Fruit fly (Drosophila melanogaster) whole organism, embryonic: ENCODE data around the gene PIG-S.

Experiments
- CG10565 ChIP-seq: fragments of 200-800 bp; sonication (Bioruptor generic); optimal IDR thresholded peaks from 3 replicates; lab custom pipeline; 2016; ENCODE audit warnings: missing biosample characterization, mild to moderate bottlenecking, missing genetic modification characterization
- CG10654 ChIP-seq: fragments of 200-800 bp; sonication (Bioruptor generic); optimal IDR thresholded peaks from 2 replicates; lab custom pipeline; 2016; ENCODE audit warnings: missing biosample characterization, missing genetic modification characterization
- CG11085 ChIP-seq: fragments of 200-800 bp; sonication (Bioruptor generic); IDR thresholded peaks from 2 replicates; pipeline ENCODE4 v1.3.6; 2022; ENCODE audit warnings: missing biosample characterization, missing genetic modification characterization
- CG11695 ChIP-seq: fragments of 200-800 bp; sonication (Bioruptor generic); IDR thresholded peaks from 3 replicates; pipeline ENCODE4 v1.3.6; 2022; ENCODE audit warnings: missing biosample characterization, missing genetic modification characterization
- CG12942 ChIP-seq: fragments of 200-800 bp; sonication (Bioruptor generic); optimal IDR thresholded peaks from 3 replicates; lab custom pipeline; 2016; ENCODE audit warnings: missing biosample characterization, missing genetic modification characterization
- CG14014 ChIP-seq: fragments of 200-800 bp; sonication (Bioruptor generic); IDR thresholded peaks from 2 replicates; pipeline ENCODE4 v1.3.6; 2022; ENCODE audit warnings: missing biosample characterization, missing genetic modification characterization
- CG14667 ChIP-seq: fragments of 200-800 bp; sonication (Bioruptor generic); IDR thresholded peaks from 2 replicates; pipeline ENCODE4 v1.3.6; 2022; ENCODE audit warnings: missing biosample characterization, missing genetic modification characterization
- CG1529 ChIP-seq: fragments of 200-800 bp; sonication (Bioruptor generic); optimal IDR thresholded peaks from 3 replicates; lab custom pipeline; 2018; ENCODE audit warnings: missing biosample characterization, missing genetic modification characterization
- CG1602 ChIP-seq: fragments of 200-800 bp; sonication (Bioruptor generic); optimal IDR thresholded peaks from 3 replicates; lab custom pipeline; 2016; ENCODE audit warnings: missing biosample characterization, missing genetic modification characterization
- CG16813 ChIP-seq: fragments of 200-800 bp; sonication (Bioruptor generic); IDR thresholded peaks from 3 replicates; pipeline ENCODE4 v1.3.6; 2022; ENCODE audit warnings: missing biosample characterization, missing genetic modification characterization; ENCODE audit not compliant: partially characterized antibody
- CG17568 ChIP-seq: fragments of 200-800 bp; sonication (Bioruptor generic); optimal IDR thresholded peaks from 2 replicates; lab custom pipeline; 2018; ENCODE audit warnings: missing biosample characterization, mild to moderate bottlenecking, missing genetic modification characterization, moderate library complexity
- CG18764 ChIP-seq: fragments of 200-800 bp; sonication (Bioruptor generic); optimal IDR thresholded peaks from 3 replicates; lab custom pipeline; 2016; ENCODE audit warnings: missing biosample characterization, missing genetic modification characterization
- CG2120 ChIP-seq: fragments of 200-800 bp; sonication (Bioruptor generic); optimal IDR thresholded peaks from 3 replicates; lab custom pipeline; 2016; ENCODE audit warnings: missing biosample characterization, missing genetic modification characterization
- CG3065 ChIP-seq: fragments of 200-800 bp; sonication (Bioruptor generic); optimal IDR thresholded peaks from 2 replicates; lab custom pipeline; 2016; ENCODE audit warnings: missing biosample characterization, missing genetic modification characterization
- CG3281 ChIP-seq: fragments of 200-800 bp; sonication (Bioruptor generic); optimal IDR thresholded peaks from 3 replicates; lab custom pipeline; 2017; ENCODE audit warnings: missing biosample characterization, mild to moderate bottlenecking, missing genetic modification characterization
- CG3847 ChIP-seq: fragments of 200-800 bp; sonication (Bioruptor generic); IDR thresholded peaks from 2 replicates; pipeline ENCODE4 v1.3.6; 2022; ENCODE audit warnings: missing biosample characterization, missing genetic modification characterization
- CG4404 ChIP-seq: fragments of 200-800 bp; sonication (Bioruptor generic); IDR thresholded peaks from 2 replicates; pipeline ENCODE4 v1.3.6; 2022; ENCODE audit warnings: missing biosample characterization, missing genetic modification characterization
- CG4424 ChIP-seq: fragments of 200-800 bp; sonication (Bioruptor generic); optimal IDR thresholded peaks from 3 replicates; lab custom pipeline; 2016; ENCODE audit warnings: missing biosample characterization, missing genetic modification characterization
- CG6689 ChIP-seq: fragments of 200-800 bp; sonication (Bioruptor generic); IDR thresholded peaks from 2 replicates; pipeline ENCODE4 v1.3.6; 2022; ENCODE audit warnings: missing biosample characterization, missing genetic modification characterization
- CG6854 ChIP-seq: fragments of 200-800 bp; sonication (Bioruptor generic); optimal IDR thresholded peaks from 3 replicates; lab custom pipeline; 2017; ENCODE audit warnings: missing biosample characterization, mild to moderate bottlenecking, missing genetic modification characterization
- CG7839 ChIP-seq: fragments of 200-800 bp; sonication (Bioruptor generic); optimal IDR thresholded peaks from 3 replicates; lab custom pipeline; 2018; ENCODE audit warnings: missing biosample characterization, mild to moderate bottlenecking, missing genetic modification characterization, moderate library complexity
- CG8388 ChIP-seq: fragments of 200-800 bp; sonication (Bioruptor generic); optimal IDR thresholded peaks from 2 replicates; lab custom pipeline; 2019; ENCODE audit warnings: missing biosample characterization, mild to moderate bottlenecking, missing genetic modification characterization, moderate library complexity
- CG8924 ChIP-seq: fragments of 200-800 bp; optimal IDR thresholded peaks from 3 replicates; lab custom pipeline; 2019; ENCODE audit warnings: missing biosample characterization, mild to moderate bottlenecking, missing genetic modification characterization, moderate library complexity
- CkIIα-i1 ChIP-seq: fragments of 200-800 bp; sonication (Bioruptor generic); IDR thresholded peaks from 2 replicates; pipeline ENCODE4 v1.3.6; 2022; ENCODE audit warnings: missing biosample characterization, missing genetic modification characterization
- D ChIP-seq, 2 experiments: fragments of 200-800 bp in 1 of 2; fragments of >200 bp in 1 of 2; sonication (Bioruptor generic) in 1 of 2; optimal IDR thresholded peaks; 2 replicates in 1 of 2; 3 replicates in 1 of 2; lab custom pipeline; 2017; ENCODE audit warnings: mild to moderate bottlenecking in 1 of 2, missing biosample characterization in 1 of 2, missing genetic modification characterization in 1 of 2, missing genetic modification reagents in 1 of 2
- ERR ChIP-seq: fragments of 200-800 bp; sonication (Bioruptor generic); optimal IDR thresholded peaks from 2 replicates; lab custom pipeline; 2016; ENCODE audit warnings: missing biosample characterization, missing genetic modification characterization
- H15 ChIP-seq: fragments of 200-800 bp; sonication (Bioruptor generic); IDR thresholded peaks from 3 replicates; pipeline ENCODE4 v1.3.6; 2022; ENCODE audit warnings: missing biosample characterization, missing genetic modification characterization
- Lhr ChIP-seq: fragments of 200-800 bp; sonication (Bioruptor generic); optimal IDR thresholded peaks from 3 replicates; lab custom pipeline; 2017; ENCODE audit warnings: mild to moderate bottlenecking, missing biosample characterization, missing genetic modification reagents, missing genetic modification characterization
- Meics ChIP-seq: fragments of 200-800 bp; sonication (Bioruptor generic); optimal IDR thresholded peaks from 2 replicates; lab custom pipeline; 2017; ENCODE audit warnings: missing biosample characterization, mild to moderate bottlenecking, missing genetic modification characterization
- Mrtf ChIP-seq: fragments of 200-800 bp; sonication (Bioruptor generic); IDR thresholded peaks from 3 replicates; pipeline ENCODE4 v1.3.6; 2022; ENCODE audit warnings: missing biosample characterization, missing genetic modification characterization
- Nf-YA ChIP-seq: fragments of 200-800 bp; sonication (Bioruptor generic); IDR thresholded peaks from 2 replicates; pipeline ENCODE4 v1.3.6; 2022; ENCODE audit warnings: missing biosample characterization, missing genetic modification characterization
- Sox102F ChIP-seq: fragments of 200-800 bp; sonication (Bioruptor generic); optimal IDR thresholded peaks from 2 replicates; lab custom pipeline; 2018; ENCODE audit warnings: missing biosample characterization, mild to moderate bottlenecking, missing genetic modification characterization, moderate library complexity
- Sry-β ChIP-seq: fragments of 200-800 bp; sonication (Bioruptor generic); optimal IDR thresholded peaks from 2 replicates; lab custom pipeline; 2018; ENCODE audit warnings: missing biosample characterization, mild to moderate bottlenecking, missing genetic modification characterization, moderate library complexity
- Tbp ChIP-seq: fragments of >200 bp; optimal IDR thresholded peaks from 2 replicates; lab custom pipeline; 2018; ENCODE audit warnings: missing biosample characterization, missing genetic modification characterization
- Usf ChIP-seq: fragments of 200-800 bp; sonication (Bioruptor generic); optimal IDR thresholded peaks from 2 replicates; lab custom pipeline; 2017; ENCODE audit warnings: missing genotype, missing biosample characterization, missing genetic modification characterization
- Vsx1 ChIP-seq: fragments of 200-800 bp; sonication (Bioruptor generic); optimal IDR thresholded peaks from 2 replicates; lab custom pipeline; 2017; ENCODE audit warnings: missing biosample characterization, mild to moderate bottlenecking, missing genetic modification characterization, missing genetic modification reagents
- al ChIP-seq: fragments of 200-800 bp; sonication (Bioruptor generic); IDR thresholded peaks from 2 replicates; pipeline ENCODE4 v1.3.6; 2022; ENCODE audit warnings: missing biosample characterization, missing genetic modification characterization
- croc ChIP-seq: fragments of 200-800 bp; sonication (Bioruptor generic); conservative IDR thresholded peaks from 3 replicates; pipeline ENCODE4 v1.3.6; 2022; ENCODE audit warnings: missing biosample characterization, missing genetic modification characterization
- ems ChIP-seq: fragments of 200-800 bp; sonication (Bioruptor generic); optimal IDR thresholded peaks from 3 replicates; lab custom pipeline; 2016; ENCODE audit warnings: missing biosample characterization, missing genetic modification characterization
- esg ChIP-seq: fragments of 200-800 bp; sonication (Bioruptor generic); conservative IDR thresholded peaks from 2 replicates; pipeline ENCODE4 v1.3.6; 2022; ENCODE audit warnings: missing biosample characterization, missing genetic modification characterization
- gsb-n ChIP-seq: fragments of 200-800 bp; sonication (Bioruptor generic); optimal IDR thresholded peaks from 3 replicates; lab custom pipeline; 2018; ENCODE audit warnings: missing biosample characterization, mild to moderate bottlenecking, missing genetic modification characterization
- gt ChIP-seq: fragments of 200-800 bp; sonication (Bioruptor generic); IDR thresholded peaks from 2 replicates; pipeline ENCODE4 v1.3.6; 2022; ENCODE audit warnings: missing biosample characterization, missing genetic modification characterization
- hb ChIP-seq: fragments of 200-800 bp; sonication (Bioruptor generic); IDR thresholded peaks from 3 replicates; pipeline ENCODE4 v1.3.6; 2022; ENCODE audit warnings: missing biosample characterization, missing genetic modification characterization; ENCODE audit not compliant: partially characterized antibody
- lilli ChIP-seq: fragments of 200-800 bp; sonication (Bioruptor generic); optimal IDR thresholded peaks from 3 replicates; lab custom pipeline; 2016; ENCODE audit warnings: missing biosample characterization, missing genetic modification characterization
- psq ChIP-seq: fragments of 200-800 bp; sonication (Bioruptor generic); optimal IDR thresholded peaks from 2 replicates; lab custom pipeline; 2017; ENCODE audit warnings: missing biosample characterization, missing genetic modification characterization
- sc ChIP-seq, 3 experiments: fragments of >200 bp in 2 of 3; fragments of 200-800 bp in 1 of 3; sonication (Bioruptor generic) in 1 of 3; optimal IDR thresholded peaks; 2 replicates in 2 of 3; 3 replicates in 1 of 3; lab custom pipeline; 2017; ENCODE audit warnings: mild to moderate bottlenecking in 1 of 3, missing biosample characterization in 1 of 3, missing genetic modification characterization in 1 of 3, missing genetic modification reagents in 1 of 3
- ssp ChIP-seq: fragments of 200-800 bp; sonication (Bioruptor generic); IDR thresholded peaks from 2 replicates; pipeline ENCODE4 v1.3.6; 2022; ENCODE audit warnings: missing biosample characterization, missing genetic modification characterization
- stwl ChIP-seq: fragments of 200-800 bp; sonication (Bioruptor generic); optimal IDR thresholded peaks from 3 replicates; lab custom pipeline; 2018; ENCODE audit warnings: missing biosample characterization, mild to moderate bottlenecking, missing genetic modification characterization, moderate library complexity
- trem ChIP-seq: fragments of 200-800 bp; optimal IDR thresholded peaks from 3 replicates; lab custom pipeline; 2019; ENCODE audit warnings: missing biosample characterization, mild to moderate bottlenecking, missing genetic modification characterization, moderate library complexity

PIG-S gene

dm6 chr3R:24893320-24893955, 24.2 kb downstream of the PIG-S start (continued):
- TF ChIP-seq stwl (no peak), ssp (GFP tag; lab: Robert Waterston, UW) (peak; percentile 55), lilli (GFP tag; lab: Kevin White, UChicago) (peak; percentile 17), croc (GFP tag; lab: Robert Waterston, UW) (peak; percentile 74), CG4424 (GFP tag; lab: Kevin White, UChicago) (peak; percentile 76), Tbp (GFP tag; lab: Kevin White, UChicago) (no peak), CG2120 (GFP tag; lab: Kevin White, UChicago) (peak; percentile 18), al (GFP tag; lab: Robert Waterston, UW) (peak; percentile 51; the same call in 1 of the 2 replicates), Mrtf (GFP tag; lab: Robert Waterston, UW) (peak; percentile 55; the same call in 2 of the 3 replicates), CG1602 (GFP tag; lab: Kevin White, UChicago) (peak; percentile 60), CG14014 (peak; percentile 20; the same call in 1 of the 2 replicates), Lhr (GFP tag; lab: Kevin White, UChicago) (peak; percentile 32), Meics (peak; percentile 82), hb (GFP tag; lab: Robert Waterston, UW) (no peak), CG16813 (GFP tag; lab: Robert Waterston, UW) (no peak), esg (GFP tag; lab: Robert Waterston, UW) (peak; percentile 64), CG6854 (GFP tag; lab: Kevin White, UChicago) (peak; percentile 62), CG10565 (GFP tag; lab: Kevin White, UChicago) (no peak), CG1529 (GFP tag; lab: Kevin White, UChicago) (peak; percentile 55), sc (optimal IDR thresholded peaks at IDR 0.05; lab: Kevin White, UChicago) (no peak), sc (GFP tag; optimal IDR thresholded peaks at IDR 0.05; lab: Kevin White, UChicago) (peak; percentile 48), CG3847 (GFP tag; lab: Robert Waterston, UW) (peak; percentile 47; the same call in 1 of the 2 replicates), psq (GFP tag; lab: Kevin White, UChicago) (peak; percentile 21), CG11695 (GFP tag; lab: Robert Waterston, UW) (peak; percentile 85), CG11085 (GFP tag; lab: Robert Waterston, UW) (0 out of 2 replicates have a peak, but pooled peaks have one; percentile 13), CG6689 (GFP tag; lab: Robert Waterston, UW) (peak; percentile 86), ems (GFP tag; lab: Kevin White, UChicago) (no peak), H15 (GFP tag; lab: Robert Waterston, UW) (peak; percentile 28; the same call in 1 of the 3 replicates), CG18764 (GFP tag; lab: Kevin White, UChicago) (peak; percentile 59), gsb-n (tag; lab: Kevin White, UChicago) (peak; percentile 86), CG7839 (tag; lab: Kevin White, UChicago) (peak; percentile 92), CG4404 (GFP tag; lab: Robert Waterston, UW) (peak; percentile 71), trem (tag; lab: Kevin White, UChicago) (peak; percentile 90), CG3065 (GFP tag; lab: Kevin White, UChicago) (no peak), CG12942 (peak; percentile 52), CG17568 (GFP tag; lab: Kevin White, UChicago) (no peak), Sox102F (GFP tag; lab: Kevin White, UChicago) (peak; percentile 74), CG14667 (GFP tag; lab: Robert Waterston, UW) (peak; percentile 49; the same call in 1 of the 2 replicates), ERR (GFP tag; lab: Kevin White, UChicago) (no peak), Sry-β (GFP tag; lab: Kevin White, UChicago) (peak; percentile 49), gt (GFP tag; lab: Robert Waterston, UW) (no peak), CG3281 (GFP tag; lab: Kevin White, UChicago) (peak; percentile 69), Nf-YA (GFP tag; lab: Robert Waterston, UW) (peak; percentile 57; the same call in 1 of the 2 replicates), CG10654 (GFP tag; lab: Kevin White, UChicago) (peak; percentile 62), Vsx1 (peak; percentile 56), CG8388 (GFP tag; lab: Kevin White, UChicago) (peak; percentile 84), CkIIα-i1 (GFP tag; lab: Robert Waterston, UW) (no peak), Usf (GFP tag; lab: Kevin White, UChicago) (peak; percentile 29), D (optimal IDR thresholded peaks at IDR 0.05; lab: Kevin White, UChicago) (no peak), D (GFP tag; optimal IDR thresholded peaks at IDR 0.05; lab: Kevin White, UChicago) (peak; percentile 83), CG8924 (tag; lab: Kevin White, UChicago) (peak; percentile 94)
